Worm (Caenorhabditis elegans): ENCODE data around the gene C06A1.7.
A peak's percentile ranks its signal among the peaks of the same experiment; 100 is the strongest.

The C06A1.7 gene

ce11 chrII:10555484-10556075 is 9.1 kb upstream of the C06A1.7 start:
- TF ChIP-seq unc-62 (GFP tag; optimal IDR thresholded peaks at IDR 0.05) (no peak), crh-2 (tag; optimal IDR thresholded peaks at IDR 0.05) (peak; percentile 55), nhr-10 (tag; optimal IDR thresholded peaks at IDR 0.05) (no peak), nhr-12 (tag; optimal IDR thresholded peaks at IDR 0.05) (no peak), nhr-11 (tag; optimal IDR thresholded peaks at IDR 0.05) (no peak), zag-1 (tag; optimal IDR thresholded peaks at IDR 0.05) (no peak), elt-1 (tag; optimal IDR thresholded peaks at IDR 0.05) (no peak), lin-13 (GFP tag; optimal IDR thresholded peaks at IDR 0.05) (peak; percentile 15), elt-3 (tag; optimal IDR thresholded peaks at IDR 0.05) (no peak), R02D3.7 (tag; optimal IDR thresholded peaks at IDR 0.05) (no peak), Y55F3AM.14 (GFP tag; optimal IDR thresholded peaks at IDR 0.05) (no peak), sem-4 (tag; optimal IDR thresholded peaks at IDR 0.05) (peak; percentile 72), mab-5 (tag; optimal IDR thresholded peaks at IDR 0.05) (no peak), mdl-1 (tag; optimal IDR thresholded peaks at IDR 0.05) (peak; percentile 51 to 54), ztf-4 (tag; optimal IDR thresholded peaks at IDR 0.05) (peak; percentile 73), ZK546.5 (tag; optimal IDR thresholded peaks at IDR 0.05) (no peak), sma-9 (GFP tag; optimal IDR thresholded peaks at IDR 0.05) (peak; percentile 40), sma-9 (tag; optimal IDR thresholded peaks at IDR 0.05) (no peak), nhr-129 (tag; optimal IDR thresholded peaks at IDR 0.05) (peak; percentile 95), fos-1 (tag; optimal IDR thresholded peaks at IDR 0.05) (peak; percentile 80), nhr-23 (tag; optimal IDR thresholded peaks at IDR 0.05) (no peak), blmp-1 (tag; optimal IDR thresholded peaks at IDR 0.05; ENCODE audit: insufficient read depth) (no peak), aly-2 (tag; optimal IDR thresholded peaks at IDR 0.05) (no peak), nhr-6 (tag; optimal IDR thresholded peaks at IDR 0.05) (no peak), dmd-4 (tag; optimal IDR thresholded peaks at IDR 0.05) (no peak), ztf-1 (GFP tag; conservative IDR thresholded peaks at IDR 0.05) (no peak), unc-39 (tag; optimal IDR thresholded peaks at IDR 0.05) (no peak), egl-27 (tag; optimal IDR thresholded peaks at IDR 0.05) (peak; percentile 35), C34F6.9 (tag; optimal IDR thresholded peaks at IDR 0.05) (peak; percentile 63), ceh-16 (tag; optimal IDR thresholded peaks at IDR 0.05) (no peak), nhr-77 (tag; optimal IDR thresholded peaks at IDR 0.05) (no peak), nhr-25 (tag; optimal IDR thresholded peaks at IDR 0.05) (peak; percentile 80), ama-1 (optimal IDR thresholded peaks at IDR 0.05) (no peak), F13H6.1 (tag; optimal IDR thresholded peaks at IDR 0.05) (peak; percentile 78), snpc-4 (tag; optimal IDR thresholded peaks at IDR 0.05) (peak; percentile 44), gmeb-1 (tag; optimal IDR thresholded peaks at IDR 0.05) (peak; percentile 30), lin-11 (tag; optimal IDR thresholded peaks at IDR 0.05) (no peak), peb-1 (tag; optimal IDR thresholded peaks at IDR 0.05) (no peak), ztf-11 (tag; optimal IDR thresholded peaks at IDR 0.05) (no peak), nhr-237 (tag; optimal IDR thresholded peaks at IDR 0.05) (no peak), unc-55 (GFP tag; optimal IDR thresholded peaks at IDR 0.05) (peak; percentile 33), lin-39 (tag; optimal IDR thresholded peaks at IDR 0.05) (no peak), lsy-2 (tag; optimal IDR thresholded peaks at IDR 0.05) (peak in 1 of 2 experiments; percentile 54), alr-1 (tag; optimal IDR thresholded peaks at IDR 0.05) (no peak), nhr-21 (tag; optimal IDR thresholded peaks at IDR 0.05) (peak; percentile 73), skn-1 (tag; optimal IDR thresholded peaks at IDR 0.05) (no peak), mbf-1 (tag; optimal IDR thresholded peaks at IDR 0.05) (no peak), ceh-82 (tag; optimal IDR thresholded peaks at IDR 0.05) (no peak), sma-3 (GFP tag; optimal IDR thresholded peaks at IDR 0.05) (peak; percentile 81)

All from whole organism, L2 larva.